Fruit fly (Drosophila melanogaster) whole organism, embryonic: ENCODE results near the gene CG13074.

ENCODE experiments used
- Asciz ChIP-seq: fragments of 200-800 bp; sonication (Bioruptor generic); optimal IDR thresholded peaks from 2 replicates; lab custom pipeline; 2017; ENCODE audit warnings: missing biosample characterization, mild to moderate bottlenecking, missing genetic modification characterization, missing genetic modification reagents
- CG10543 ChIP-seq: fragments of 200-800 bp; sonication (Bioruptor generic); optimal IDR thresholded peaks from 3 replicates; lab custom pipeline; 2017; ENCODE audit warnings: missing biosample characterization, mild to moderate bottlenecking, missing genetic modification characterization, moderate library complexity
- CG10979 ChIP-seq: fragments of 200-800 bp; sonication (Bioruptor generic); optimal IDR thresholded peaks from 2 replicates; lab custom pipeline; 2018; ENCODE audit warnings: missing biosample characterization, mild to moderate bottlenecking, missing genetic modification characterization, moderate library complexity
- CG12391 ChIP-seq: fragments of 200-800 bp; sonication (Bioruptor generic); optimal IDR thresholded peaks from 3 replicates; lab custom pipeline; 2018; ENCODE audit warnings: missing biosample characterization, mild to moderate bottlenecking, missing genetic modification characterization, moderate library complexity
- CG13424 ChIP-seq: fragments of 200-800 bp; sonication (Bioruptor generic); optimal IDR thresholded peaks from 2 replicates; lab custom pipeline; 2019; ENCODE audit warnings: missing biosample characterization, mild to moderate bottlenecking, missing genetic modification characterization, moderate library complexity
- CG1529 ChIP-seq: fragments of 200-800 bp; sonication (Bioruptor generic); optimal IDR thresholded peaks from 3 replicates; lab custom pipeline; 2018; ENCODE audit warnings: missing biosample characterization, missing genetic modification characterization
- CG15601 ChIP-seq: fragments of 200-800 bp; sonication (Bioruptor generic); optimal IDR thresholded peaks from 3 replicates; lab custom pipeline; 2019; ENCODE audit warnings: missing biosample characterization, mild to moderate bottlenecking, missing genetic modification characterization, moderate library complexity
- CG1603 ChIP-seq: fragments of 200-800 bp; sonication (Bioruptor generic); optimal IDR thresholded peaks from 2 replicates; lab custom pipeline; 2019; ENCODE audit warnings: missing biosample characterization, mild to moderate bottlenecking, missing genetic modification characterization, moderate library complexity
- CG18599 ChIP-seq: fragments of 200-800 bp; sonication (Bioruptor generic); optimal IDR thresholded peaks from 3 replicates; lab custom pipeline; 2017; ENCODE audit warnings: missing biosample characterization, missing genetic modification characterization, mild to moderate bottlenecking, moderate library complexity, missing genetic modification reagents
- CG2202 ChIP-seq: fragments of 200-800 bp; sonication (Bioruptor generic); optimal IDR thresholded peaks from 2 replicates; lab custom pipeline; 2018; ENCODE audit warnings: missing biosample characterization, mild to moderate bottlenecking, missing genetic modification characterization
- CG2712 ChIP-seq: fragments of 200-800 bp; optimal IDR thresholded peaks from 3 replicates; lab custom pipeline; 2019; ENCODE audit warnings: missing biosample characterization, mild to moderate bottlenecking, missing genetic modification characterization, moderate library complexity
- CG33213 ChIP-seq: fragments of 200-800 bp; sonication (Bioruptor generic); optimal IDR thresholded peaks from 3 replicates; lab custom pipeline; 2016; ENCODE audit warnings: missing biosample characterization, missing genetic modification characterization
- CG3407 ChIP-seq: fragments of 200-800 bp; sonication (Bioruptor generic); optimal IDR thresholded peaks from 2 replicates; lab custom pipeline; 2018; ENCODE audit warnings: missing biosample characterization, mild to moderate bottlenecking, missing genetic modification characterization
- CG4360 ChIP-seq: fragments of 200-800 bp; sonication (Bioruptor generic); IDR thresholded peaks from 2 replicates; pipeline ENCODE4 v1.3.6; 2022; ENCODE audit warnings: missing biosample characterization, missing genetic modification characterization
- CG7556 ChIP-seq: fragments of 200-800 bp; sonication (Bioruptor generic); optimal IDR thresholded peaks from 2 replicates; lab custom pipeline; 2017; ENCODE audit warnings: missing biosample characterization, mild to moderate bottlenecking, missing genetic modification characterization
- CG8359 ChIP-seq: fragments of 200-800 bp; sonication (Bioruptor generic); optimal IDR thresholded peaks from 2 replicates; lab custom pipeline; 2017; ENCODE audit warnings: missing biosample characterization, mild to moderate bottlenecking, missing genetic modification characterization, borderline replicate concordance
- CG9727 ChIP-seq: fragments of 200-800 bp; sonication (Bioruptor generic); optimal IDR thresholded peaks from 3 replicates; lab custom pipeline; 2017; ENCODE audit warnings: missing biosample characterization, mild to moderate bottlenecking, missing genetic modification characterization
- D ChIP-seq, 2 experiments: fragments of 200-800 bp in 1 of 2; fragments of >200 bp in 1 of 2; sonication (Bioruptor generic) in 1 of 2; optimal IDR thresholded peaks; 2 replicates in 1 of 2; 3 replicates in 1 of 2; lab custom pipeline; 2017; ENCODE audit warnings: mild to moderate bottlenecking in 1 of 2, missing biosample characterization in 1 of 2, missing genetic modification characterization in 1 of 2, missing genetic modification reagents in 1 of 2
- Dip3 ChIP-seq: fragments of 200-800 bp; sonication (Bioruptor generic); optimal IDR thresholded peaks from 3 replicates; lab custom pipeline; 2016; ENCODE audit warnings: missing biosample characterization, missing genetic modification characterization
- Dll ChIP-seq: fragments of 200-800 bp; sonication (Bioruptor generic); IDR thresholded peaks from 4 replicates; pipeline ENCODE4 v1.3.6; 2022; ENCODE audit warnings: missing biosample characterization, missing genetic modification characterization; ENCODE audit not compliant: partially characterized antibody
- HLH54F ChIP-seq: fragments of 200-800 bp; sonication (Bioruptor generic); optimal IDR thresholded peaks from 3 replicates; lab custom pipeline; 2016; ENCODE audit warnings: missing biosample characterization, missing genetic modification characterization
- HLHmδ ChIP-seq: fragments of 200-800 bp; sonication (Bioruptor generic); optimal IDR thresholded peaks from 2 replicates; lab custom pipeline; 2018; ENCODE audit warnings: missing biosample characterization, mild to moderate bottlenecking, missing genetic modification characterization, moderate library complexity
- Hsf ChIP-seq: fragments of 200-800 bp; sonication (Bioruptor generic); optimal IDR thresholded peaks from 3 replicates; lab custom pipeline; 2016; ENCODE audit warnings: missing biosample characterization, missing genetic modification characterization
- Lhr ChIP-seq: fragments of 200-800 bp; sonication (Bioruptor generic); optimal IDR thresholded peaks from 3 replicates; lab custom pipeline; 2017; ENCODE audit warnings: mild to moderate bottlenecking, missing biosample characterization, missing genetic modification reagents, missing genetic modification characterization
- Rx ChIP-seq: fragments of 200-800 bp; sonication (Bioruptor generic); IDR thresholded peaks from 2 replicates; pipeline ENCODE4 v1.3.6; 2022; ENCODE audit warnings: missing biosample characterization, missing genetic modification characterization
- Spps ChIP-seq: fragments of 200-800 bp; sonication (Bioruptor generic); optimal IDR thresholded peaks from 2 replicates; lab custom pipeline; 2018; ENCODE audit warnings: missing biosample characterization, mild to moderate bottlenecking, missing genetic modification characterization
- ato ChIP-seq: fragments of 200-800 bp; sonication (Bioruptor generic); IDR thresholded peaks from 2 replicates; pipeline ENCODE4 v1.3.6; 2022; ENCODE audit warnings: missing biosample characterization, missing genetic modification characterization; ENCODE audit not compliant: partially characterized antibody
- bab2 ChIP-seq: fragments of 200-800 bp; sonication (Bioruptor generic); optimal IDR thresholded peaks from 2 replicates; lab custom pipeline; 2016; ENCODE audit warnings: missing biosample characterization, missing genetic modification characterization
- bsh ChIP-seq, 2 experiments: fragments of 200-800 bp; sonication (Bioruptor generic); optimal IDR thresholded peaks; 2 replicates each; lab custom pipeline; 2017 to 2018; ENCODE audit warnings: mild to moderate bottlenecking in 2 of 2, missing biosample characterization in 2 of 2, missing genetic modification characterization in 2 of 2, moderate library complexity in 1 of 2
- corto ChIP-seq: fragments of 200-800 bp; sonication (Bioruptor generic); optimal IDR thresholded peaks from 2 replicates; lab custom pipeline; 2016; ENCODE audit warnings: missing biosample characterization, mild to moderate bottlenecking, missing genetic modification characterization, moderate library complexity
- dmrt99B ChIP-seq: fragments of 200-800 bp; sonication (Bioruptor generic); optimal IDR thresholded peaks from 2 replicates; lab custom pipeline; 2018; ENCODE audit warnings: missing biosample characterization, mild to moderate bottlenecking, missing genetic modification characterization, moderate library complexity
- ftz-f1 ChIP-seq: fragments of 200-800 bp; sonication (Bioruptor generic); optimal IDR thresholded peaks from 2 replicates; lab custom pipeline; 2016; ENCODE audit warnings: missing biosample characterization, missing genetic modification characterization
- gem ChIP-seq: fragments of 200-800 bp; sonication (Bioruptor generic); optimal IDR thresholded peaks from 2 replicates; lab custom pipeline; 2019; ENCODE audit warnings: missing biosample characterization, mild to moderate bottlenecking, missing genetic modification characterization, moderate library complexity
- gsb ChIP-seq: fragments of 200-800 bp; sonication (Bioruptor generic); IDR thresholded peaks from 2 replicates; pipeline ENCODE4 v1.3.6; 2022; ENCODE audit warnings: missing biosample characterization, missing genetic modification characterization
- gsb-n ChIP-seq: fragments of 200-800 bp; sonication (Bioruptor generic); optimal IDR thresholded peaks from 3 replicates; lab custom pipeline; 2018; ENCODE audit warnings: missing biosample characterization, mild to moderate bottlenecking, missing genetic modification characterization
- h ChIP-seq: fragments of >200 bp; optimal IDR thresholded peaks from 2 replicates; lab custom pipeline; 2017
- jing ChIP-seq: fragments of 200-800 bp; sonication (Bioruptor generic); optimal IDR thresholded peaks from 2 replicates; lab custom pipeline; 2018; ENCODE audit warnings: missing biosample characterization, mild to moderate bottlenecking, missing genetic modification characterization
- knrl ChIP-seq: fragments of 200-800 bp; sonication (Bioruptor generic); IDR thresholded peaks from 3 replicates; pipeline ENCODE4 v1.3.6; 2022; ENCODE audit warnings: missing biosample characterization, missing genetic modification characterization; ENCODE audit not compliant: partially characterized antibody
- pan ChIP-seq, 4 experiments: fragments of >200 bp in 3 of 4; fragments of 200-800 bp in 1 of 4; sonication (Bioruptor generic) in 1 of 4; optimal IDR thresholded peaks in 3 of 4; IDR thresholded peaks in 1 of 4; 2 replicates each; pipeline versions ENCODE4 v1.3.6 to Lab custom; 2017 to 2022; ENCODE audit warnings: missing biosample characterization in 2 of 4, missing genetic modification characterization in 2 of 4, mixed read lengths in 1 of 4
- pros ChIP-seq: fragments of 200-800 bp; sonication (Bioruptor generic); optimal IDR thresholded peaks from 3 replicates; lab custom pipeline; 2019; ENCODE audit warnings: missing biosample characterization, mild to moderate bottlenecking, missing genetic modification characterization, moderate library complexity
- sens ChIP-seq: fragments of 200-800 bp; sonication (Bioruptor generic); peaks from one replicate; lab custom pipeline; 2016; ENCODE audit warnings: missing biosample characterization, missing genetic modification characterization
- sr ChIP-seq: fragments of 200-800 bp; sonication (Bioruptor generic); IDR thresholded peaks from 3 replicates; pipeline ENCODE4 v1.3.6; 2022; ENCODE audit warnings: missing biosample characterization, missing genetic modification characterization
- stwl ChIP-seq: fragments of 200-800 bp; sonication (Bioruptor generic); optimal IDR thresholded peaks from 3 replicates; lab custom pipeline; 2018; ENCODE audit warnings: missing biosample characterization, mild to moderate bottlenecking, missing genetic modification characterization, moderate library complexity
- unc-4 ChIP-seq: fragments of 200-800 bp; sonication (Bioruptor generic); IDR thresholded peaks from 2 replicates; pipeline ENCODE4 v1.3.6; 2022; ENCODE audit warnings: missing biosample characterization, missing genetic modification characterization; ENCODE audit not compliant: partially characterized antibody
- vvl ChIP-seq: fragments of 200-800 bp; sonication (Bioruptor generic); IDR thresholded peaks from 2 replicates; pipeline ENCODE4 v1.3.6; 2022; ENCODE audit warnings: missing biosample characterization, missing genetic modification characterization
- z ChIP-seq: fragments of 200-800 bp; sonication (Bioruptor generic); IDR thresholded peaks from 3 replicates; pipeline ENCODE4 v1.3.6; 2022; ENCODE audit warnings: missing biosample characterization, missing genetic modification characterization
- zfh1 ChIP-seq: fragments of 200-800 bp; sonication (Bioruptor generic); IDR thresholded peaks from 3 replicates; pipeline ENCODE4 v1.3.6; 2022; ENCODE audit warnings: missing biosample characterization, missing genetic modification characterization

CG13074 gene

dm6 chr3L:16056101-16056891 is 41.0 kb downstream of the CG13074 start (continued):
- peak; percentile 14 for TF ChIP-seq dmrt99B (tag; lab: Kevin White, UChicago)
- peak; percentile 55 for TF ChIP-seq HLHmδ (GFP tag; lab: Kevin White, UChicago)
- peak; percentile 27 for TF ChIP-seq CG10979 (tag; lab: Kevin White, UChicago)
- TF ChIP-seq CG4360 = 0 out of 2 replicates have a peak, but pooled peaks have one; percentile 12
- no peak for TF ChIP-seq Dll
- TF ChIP-seq D (optimal IDR thresholded peaks at IDR 0.05; lab: Kevin White, UChicago) = no peak
- TF ChIP-seq D (GFP tag; optimal IDR thresholded peaks at IDR 0.05; lab: Kevin White, UChicago) = peak; percentile 39
- TF ChIP-seq gsb-n (tag; lab: Kevin White, UChicago) = peak; percentile 35
- peak in 1 of 2 experiments; percentile 56 for TF ChIP-seq bsh (GFP tag; optimal IDR thresholded peaks at IDR 0.05; lab: Kevin White, UChicago)
- peak; percentile 51 for TF ChIP-seq Spps
- peak; percentile 1 for TF ChIP-seq stwl (tag; lab: Kevin White, UChicago)
- TF ChIP-seq CG1529 (GFP tag; lab: Kevin White, UChicago) = no peak
- TF ChIP-seq CG8359 (GFP tag; lab: Kevin White, UChicago) = peak; percentile 48
- peak; percentile 50 for TF ChIP-seq gem (tag; lab: Kevin White, UChicago)
- peak; percentile 22 for TF ChIP-seq CG2712 (tag; lab: Kevin White, UChicago)
- TF ChIP-seq Dip3 (GFP tag; lab: Kevin White, UChicago) = no peak
- 0 out of 3 replicates have a peak, but pooled peaks have one; percentile 20 for TF ChIP-seq z
- TF ChIP-seq CG33213 = no peak
- TF ChIP-seq CG3407 (GFP tag; lab: Kevin White, UChicago) = peak; percentile 18
- TF ChIP-seq Lhr = peak; percentile 3
- peak; percentile 40; the same call in 1 of the 3 replicates for TF ChIP-seq zfh1 (GFP tag; lab: Robert Waterston, UW)
- peak; percentile 31 for TF ChIP-seq CG10543 (GFP tag; lab: Kevin White, UChicago)
- TF ChIP-seq bab2 = peak; percentile 2
- TF ChIP-seq h = no peak
- no peak for TF ChIP-seq pros (GFP tag; lab: Kevin White, UChicago)
- peak; percentile 43 for TF ChIP-seq CG15601 (tag; lab: Kevin White, UChicago)
- no peak for TF ChIP-seq unc-4 (GFP tag; lab: Robert Waterston, UW)
- peak; percentile 74 for TF ChIP-seq ftz-f1 (GFP tag; lab: Kevin White, UChicago)
- TF ChIP-seq CG2202 (tag; lab: Kevin White, UChicago) = peak; percentile 58

dm6 chr3L:16054095-16054494 is 43.2 kb downstream of the CG13074 start:
- peak; percentile 26 for TF ChIP-seq jing
- peak; percentile 52 for TF ChIP-seq Hsf (GFP tag; lab: Kevin White, UChicago)
- TF ChIP-seq Rx (GFP tag; lab: Robert Waterston, UW) = no peak
- TF ChIP-seq CG1529 (GFP tag; lab: Kevin White, UChicago) = peak; percentile 34
- peak; percentile 36 for TF ChIP-seq CG18599 (GFP tag; lab: Kevin White, UChicago)
- no peak for TF ChIP-seq gsb (GFP tag; lab: Robert Waterston, UW)
- TF ChIP-seq pan (optimal IDR thresholded peaks at IDR 0.05; lab: Kevin White, UChicago) = no peak
- TF ChIP-seq pan (GFP tag; optimal IDR thresholded peaks at IDR 0.05 in 1 of 2, IDR thresholded peaks at IDR 0.05 in 1 of 2) = peak in 1 of 2 experiments; percentile 71
- TF ChIP-seq sr (GFP tag; lab: Robert Waterston, UW) = no peak
- peak; percentile 61 for TF ChIP-seq Asciz (GFP tag; lab: Kevin White, UChicago)
- TF ChIP-seq vvl (GFP tag; lab: Robert Waterston, UW) = peak; percentile 22; the same call in 1 of the 2 replicates
- no peak for TF ChIP-seq ato (GFP tag; lab: Robert Waterston, UW)
- TF ChIP-seq CG13424 = peak; percentile 58
- no peak for TF ChIP-seq knrl
- TF ChIP-seq CG1603 (tag; lab: Kevin White, UChicago) = no peak
- peak; percentile 67 for TF ChIP-seq CG7556
- TF ChIP-seq corto (GFP tag; lab: Kevin White, UChicago) = no peak
- no peak for TF ChIP-seq CG2202 (tag; lab: Kevin White, UChicago)
- peak; percentile 64 for TF ChIP-seq CG9727
- peak; percentile 75 for TF ChIP-seq sens (GFP tag; lab: Kevin White, UChicago)
- no peak for TF ChIP-seq HLH54F (GFP tag; lab: Kevin White, UChicago)
- TF ChIP-seq CG12391 (tag; lab: Kevin White, UChicago) = peak; percentile 51
